Worm (Caenorhabditis elegans): ENCODE data around the gene acl-7.

- TF ChIP-seq nhr-28 (tag; optimal IDR thresholded peaks at IDR 0.05) (no peak), unc-62 (GFP tag; optimal IDR thresholded peaks at IDR 0.05) (peak; percentile 23), lin-13 (tag; optimal IDR thresholded peaks at IDR 0.05) (no peak), snpc-4 (tag; optimal IDR thresholded peaks at IDR 0.05) (no peak)
Measured at ce11 chrII:12805765-12806384, 10.4 kb downstream of the acl-7 start.

Data from whole organism, mixed stage, embryonic.